Fruit fly (Drosophila melanogaster) whole organism, embryonic: ENCODE results near the gene CG32074.

Source experiments
- Adf1 ChIP-seq: fragments of 200-800 bp; sonication (Bioruptor generic); IDR thresholded peaks from 2 replicates; pipeline ENCODE4 v1.3.6; 2022; ENCODE audit warnings: missing biosample characterization, missing genetic modification characterization
- CG11093 ChIP-seq: fragments of 200-800 bp; sonication (Bioruptor generic); IDR thresholded peaks from 3 replicates; pipeline ENCODE4 v1.3.6; 2022; ENCODE audit warnings: missing biosample characterization, missing genetic modification characterization
- CG11696 ChIP-seq: fragments of 200-800 bp; sonication (Bioruptor generic); IDR thresholded peaks from 2 replicates; pipeline ENCODE4 v1.3.6; 2022; ENCODE audit warnings: missing biosample characterization, missing genetic modification characterization
- CG14965 ChIP-seq: fragments of 200-800 bp; sonication (Bioruptor generic); optimal IDR thresholded peaks from 2 replicates; lab custom pipeline; 2016; ENCODE audit warnings: missing biosample characterization, missing genetic modification characterization, borderline replicate concordance
- CG16863 ChIP-seq: fragments of 200-800 bp; sonication (Bioruptor generic); optimal IDR thresholded peaks from 3 replicates; lab custom pipeline; 2016; ENCODE audit warnings: missing biosample characterization, missing genetic modification characterization
- CG2116 ChIP-seq: fragments of 200-800 bp; sonication (Bioruptor generic); optimal IDR thresholded peaks from 3 replicates; lab custom pipeline; 2018; ENCODE audit warnings: missing biosample characterization, mild to moderate bottlenecking, missing genetic modification characterization
- CG2889 ChIP-seq: fragments of 200-800 bp; sonication (Bioruptor generic); IDR thresholded peaks from 3 replicates; pipeline ENCODE4 v1.3.6; 2022; ENCODE audit warnings: missing biosample characterization, missing genetic modification characterization
- CG32532 ChIP-seq: fragments of 200-800 bp; sonication (Bioruptor generic); IDR thresholded peaks from 2 replicates; pipeline ENCODE4 v1.3.6; 2022; ENCODE audit warnings: missing biosample characterization, missing genetic modification characterization
- CG33213 ChIP-seq: fragments of 200-800 bp; sonication (Bioruptor generic); optimal IDR thresholded peaks from 3 replicates; lab custom pipeline; 2016; ENCODE audit warnings: missing biosample characterization, missing genetic modification characterization
- CG34376 ChIP-seq: fragments of 200-800 bp; sonication (Bioruptor generic); optimal IDR thresholded peaks from 2 replicates; lab custom pipeline; 2018; ENCODE audit warnings: missing biosample characterization, mild to moderate bottlenecking, missing genetic modification characterization
- CG6175 ChIP-seq: fragments of 200-800 bp; sonication (Bioruptor generic); IDR thresholded peaks from 3 replicates; pipeline ENCODE4 v1.3.6; 2022; ENCODE audit warnings: missing biosample characterization, missing genetic modification characterization
- CG6791 ChIP-seq: fragments of 200-800 bp; sonication (Bioruptor generic); IDR thresholded peaks from 3 replicates; pipeline ENCODE4 v1.3.6; 2022; ENCODE audit warnings: missing biosample characterization, missing genetic modification characterization; ENCODE audit not compliant: partially characterized antibody
- CG7271 ChIP-seq: fragments of 200-800 bp; sonication (Bioruptor generic); optimal IDR thresholded peaks from 2 replicates; lab custom pipeline; 2018; ENCODE audit warnings: missing biosample characterization, mild to moderate bottlenecking, missing genetic modification characterization, moderate library complexity
- CG7839 ChIP-seq: fragments of 200-800 bp; sonication (Bioruptor generic); optimal IDR thresholded peaks from 3 replicates; lab custom pipeline; 2018; ENCODE audit warnings: missing biosample characterization, mild to moderate bottlenecking, missing genetic modification characterization, moderate library complexity
- CkIIα-i1 ChIP-seq: fragments of 200-800 bp; sonication (Bioruptor generic); IDR thresholded peaks from 2 replicates; pipeline ENCODE4 v1.3.6; 2022; ENCODE audit warnings: missing biosample characterization, missing genetic modification characterization
- Doc3 ChIP-seq: fragments of 200-800 bp; sonication (Bioruptor generic); IDR thresholded peaks from 3 replicates; pipeline ENCODE4 v1.3.6; 2022; ENCODE audit warnings: missing biosample characterization, missing genetic modification characterization; ENCODE audit not compliant: partially characterized antibody
- E2f1 ChIP-seq: fragments of 200-800 bp; sonication (Bioruptor generic); IDR thresholded peaks from 2 replicates; pipeline ENCODE4 v1.3.6; 2022; ENCODE audit warnings: missing biosample characterization, missing genetic modification characterization
- Elba2 ChIP-seq: fragments of 200-800 bp; sonication (Bioruptor generic); optimal IDR thresholded peaks from 3 replicates; lab custom pipeline; 2016; ENCODE audit warnings: missing biosample characterization, missing genetic modification characterization
- Ets97D ChIP-seq: fragments of 200-800 bp; sonication (Bioruptor generic); optimal IDR thresholded peaks from 3 replicates; lab custom pipeline; 2016; ENCODE audit warnings: missing biosample characterization, missing genetic modification characterization
- Hr78 ChIP-seq, 2 experiments: fragments of 200-800 bp in 1 of 2; fragments of >200 bp in 1 of 2; sonication (Bioruptor generic) in 1 of 2; optimal IDR thresholded peaks; 2 replicates each; lab custom pipeline; 2017 to 2019; ENCODE audit warnings: missing biosample characterization in 2 of 2, missing genetic modification characterization in 2 of 2, mild to moderate bottlenecking in 1 of 2, moderate library complexity in 1 of 2
- Max ChIP-seq: fragments of 200-800 bp; sonication (Bioruptor generic); optimal IDR thresholded peaks from 2 replicates; lab custom pipeline; 2016; ENCODE audit warnings: missing biosample characterization, mild to moderate bottlenecking, missing genetic modification characterization
- Mrtf ChIP-seq: fragments of 200-800 bp; sonication (Bioruptor generic); IDR thresholded peaks from 3 replicates; pipeline ENCODE4 v1.3.6; 2022; ENCODE audit warnings: missing biosample characterization, missing genetic modification characterization
- NC2β ChIP-seq: fragments of 200-800 bp; sonication (Bioruptor generic); optimal IDR thresholded peaks from 2 replicates; lab custom pipeline; 2016; ENCODE audit warnings: missing biosample characterization, missing genetic modification characterization
- Nf-YA ChIP-seq: fragments of 200-800 bp; sonication (Bioruptor generic); IDR thresholded peaks from 2 replicates; pipeline ENCODE4 v1.3.6; 2022; ENCODE audit warnings: missing biosample characterization, missing genetic modification characterization
- Pdp1 ChIP-seq, 2 experiments: fragments of 200-800 bp; sonication (Bioruptor generic); optimal IDR thresholded peaks; 3 replicates each; lab custom pipeline; 2016; ENCODE audit warnings: missing biosample characterization in 2 of 2, missing genetic modification characterization in 2 of 2, mild to moderate bottlenecking in 1 of 2, moderate library complexity in 1 of 2
- Rfx ChIP-seq: fragments of 200-800 bp; sonication (Bioruptor generic); IDR thresholded peaks from 2 replicates; pipeline ENCODE4 v1.3.6; 2022; ENCODE audit warnings: missing biosample characterization, missing genetic modification characterization
- Six4 ChIP-seq: fragments of 200-800 bp; sonication (Bioruptor generic); optimal IDR thresholded peaks from 2 replicates; lab custom pipeline; 2016; ENCODE audit warnings: missing biosample characterization, missing genetic modification characterization
- Sry-δ ChIP-seq: fragments of 200-800 bp; sonication (Bioruptor generic); optimal IDR thresholded peaks from 2 replicates; lab custom pipeline; 2016; ENCODE audit warnings: missing biosample characterization, missing genetic modification characterization
- amos ChIP-seq: fragments of 200-800 bp; sonication (Bioruptor generic); IDR thresholded peaks from 2 replicates; pipeline ENCODE4 v1.3.6; 2022; ENCODE audit warnings: missing biosample characterization, missing genetic modification characterization; ENCODE audit not compliant: partially characterized antibody
- ash1 ChIP-seq: fragments of 200-800 bp; sonication (Bioruptor generic); optimal IDR thresholded peaks from 2 replicates; lab custom pipeline; 2018; ENCODE audit warnings: missing biosample characterization, mild to moderate bottlenecking, missing genetic modification characterization
- cad ChIP-seq: fragments of >200 bp; optimal IDR thresholded peaks from 2 replicates; lab custom pipeline; 2017; ENCODE audit warnings: missing biosample characterization, missing genetic modification characterization
- cato ChIP-seq: fragments of 200-800 bp; sonication (Bioruptor generic); optimal IDR thresholded peaks from 2 replicates; lab custom pipeline; 2016; ENCODE audit warnings: missing biosample characterization, missing genetic modification characterization, borderline replicate concordance
- chn ChIP-seq: fragments of 200-800 bp; sonication (Bioruptor generic); optimal IDR thresholded peaks from 2 replicates; lab custom pipeline; 2016; ENCODE audit warnings: missing biosample characterization, missing genetic modification characterization
- ewg ChIP-seq: fragments of 200-800 bp; sonication (Bioruptor generic); optimal IDR thresholded peaks from 3 replicates; lab custom pipeline; 2017; ENCODE audit warnings: mild to moderate bottlenecking, missing biosample characterization, missing genetic modification reagents, missing genetic modification characterization
- eyg ChIP-seq: fragments of 200-800 bp; sonication (Bioruptor generic); optimal IDR thresholded peaks from 3 replicates; lab custom pipeline; 2016; ENCODE audit warnings: missing biosample characterization, missing genetic modification characterization
- gcm ChIP-seq: fragments of 200-800 bp; sonication (Bioruptor generic); optimal IDR thresholded peaks from 2 replicates; lab custom pipeline; 2019; ENCODE audit warnings: missing biosample characterization, mild to moderate bottlenecking, missing genetic modification characterization, moderate library complexity
- gcm2 ChIP-seq: fragments of 200-800 bp; sonication (Bioruptor generic); optimal IDR thresholded peaks from 2 replicates; lab custom pipeline; 2016; ENCODE audit warnings: missing biosample characterization, missing genetic modification characterization
- her ChIP-seq: fragments of 200-800 bp; sonication (Bioruptor generic); optimal IDR thresholded peaks from 2 replicates; lab custom pipeline; 2016; ENCODE audit warnings: missing biosample characterization, missing genetic modification characterization
- hth ChIP-seq: fragments of >200 bp; optimal IDR thresholded peaks from 2 replicates; lab custom pipeline; 2017; ENCODE audit warnings: inconsistent platforms
- kay ChIP-seq: fragments of 200-800 bp; sonication (Bioruptor generic); optimal IDR thresholded peaks from 2 replicates; lab custom pipeline; 2016; ENCODE audit warnings: missing biosample characterization, missing genetic modification characterization
- lmd ChIP-seq: fragments of 200-800 bp; sonication (Bioruptor generic); IDR thresholded peaks from 2 replicates; pipeline ENCODE4 v1.3.6; 2022; ENCODE audit warnings: missing biosample characterization, missing genetic modification characterization
- org-1 ChIP-seq: fragments of 200-800 bp; sonication (Bioruptor generic); optimal IDR thresholded peaks from 2 replicates; lab custom pipeline; 2017; ENCODE audit warnings: missing biosample characterization, missing genetic modification characterization
- sc ChIP-seq, 3 experiments: fragments of >200 bp in 2 of 3; fragments of 200-800 bp in 1 of 3; sonication (Bioruptor generic) in 1 of 3; optimal IDR thresholded peaks; 2 replicates in 2 of 3; 3 replicates in 1 of 3; lab custom pipeline; 2017; ENCODE audit warnings: mild to moderate bottlenecking in 1 of 3, missing biosample characterization in 1 of 3, missing genetic modification characterization in 1 of 3, missing genetic modification reagents in 1 of 3
- slou ChIP-seq: fragments of 200-800 bp; sonication (Bioruptor generic); optimal IDR thresholded peaks from 3 replicates; lab custom pipeline; 2016; ENCODE audit warnings: missing biosample characterization, missing genetic modification characterization
- sna ChIP-seq: fragments of 200-800 bp; sonication (Bioruptor generic); IDR thresholded peaks from 2 replicates; pipeline ENCODE4 v1.3.6; 2022; ENCODE audit warnings: missing biosample characterization, missing genetic modification characterization; ENCODE audit not compliant: partially characterized antibody
- sug ChIP-seq: fragments of 200-800 bp; optimal IDR thresholded peaks from 2 replicates; lab custom pipeline; 2019; ENCODE audit warnings: missing biosample characterization, mild to moderate bottlenecking, missing genetic modification characterization, moderate library complexity
- vfl ChIP-seq: fragments of 200-800 bp; sonication (Bioruptor generic); optimal IDR thresholded peaks from 2 replicates; lab custom pipeline; 2016; ENCODE audit warnings: missing biosample characterization, missing genetic modification characterization
- vnd ChIP-seq: fragments of 200-800 bp; sonication (Bioruptor generic); IDR thresholded peaks from 3 replicates; pipeline ENCODE4 v1.3.6; 2022; ENCODE audit warnings: missing biosample characterization, missing genetic modification characterization; ENCODE audit not compliant: partially characterized antibody

Gene CG32074

DNA sequence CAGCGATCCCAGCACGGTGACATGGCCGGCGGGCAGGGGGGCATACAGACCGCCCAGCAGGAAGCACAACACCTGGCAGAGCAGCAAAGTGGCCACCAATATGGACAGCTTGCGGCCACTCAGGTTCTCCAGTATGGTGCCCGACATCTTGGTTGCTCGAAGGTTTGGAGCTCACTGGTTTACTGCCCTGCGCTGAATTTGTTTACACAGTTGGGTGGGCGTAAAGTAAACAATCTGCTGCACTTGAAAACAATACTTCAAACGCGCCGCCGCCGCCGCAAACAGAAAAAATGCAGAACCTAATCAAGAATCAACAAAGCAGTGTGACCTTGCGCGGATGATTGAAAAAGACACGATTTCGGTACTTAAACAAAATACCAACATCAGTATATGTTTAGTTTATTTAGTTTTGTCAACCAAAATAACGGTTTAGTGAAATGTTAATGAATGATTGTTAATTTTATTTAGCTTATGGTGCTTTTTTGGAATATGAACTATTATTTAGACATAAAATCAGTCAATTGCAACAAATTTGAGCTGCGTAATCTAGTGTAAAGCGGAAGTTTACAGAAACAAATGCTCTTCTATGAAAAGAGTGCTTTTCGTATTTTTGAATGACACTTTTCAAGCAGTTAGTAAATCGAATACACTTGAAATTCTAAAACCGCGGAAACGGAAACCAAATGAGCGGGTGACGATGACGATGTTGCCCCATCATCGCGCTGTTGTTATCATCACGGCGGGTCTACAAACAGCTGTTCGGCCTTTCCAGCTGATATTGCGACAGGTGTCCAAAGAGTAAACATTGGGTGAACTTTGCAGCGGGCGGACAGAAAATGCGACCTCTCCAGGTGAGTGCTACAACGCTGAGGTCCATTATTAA, 37.4 kb upstream of the CG32074 start, which contains the start of the genes wls and Adck5 (continued):
- TF ChIP-seq CG7839 (tag; lab: Kevin White, UChicago) (no peak), eyg (peak; percentile 40), CG14965 (GFP tag; lab: Kevin White, UChicago) (no peak), Hr78 (GFP tag; optimal IDR thresholded peaks at IDR 0.05; lab: Kevin White, UChicago) (peak in 1 of 2 experiments; percentile 78), CG2889 (GFP tag; lab: Robert Waterston, UW) (no peak), kay (GFP tag; lab: Kevin White, UChicago) (peak; percentile 10), cato (GFP tag; lab: Kevin White, UChicago) (no peak), CG6791 (GFP tag; lab: Robert Waterston, UW) (0 out of 3 replicates have a peak, but pooled peaks have one; percentile 20), CkIIα-i1 (GFP tag; lab: Robert Waterston, UW) (no peak), sug (tag; lab: Kevin White, UChicago) (no peak), Elba2 (GFP tag; lab: Kevin White, UChicago) (no peak), chn (GFP tag; lab: Kevin White, UChicago) (no peak), hth (lab: Kevin White, UChicago) (no peak), CG16863 (GFP tag; lab: Kevin White, UChicago) (no peak), Doc3 (GFP tag; lab: Robert Waterston, UW) (no peak), slou (GFP tag; lab: Kevin White, UChicago) (peak; percentile 18), CG32532 (0 out of 2 replicates have a peak, but pooled peaks have one; percentile 32), sna (GFP tag; lab: Robert Waterston, UW) (peak; percentile 31; the same call in 1 of the 2 replicates), E2f1 (GFP tag; lab: Robert Waterston, UW) (no peak), Max (GFP tag; lab: Kevin White, UChicago) (no peak), her (GFP tag; lab: Kevin White, UChicago) (peak; percentile 46), Pdp1 (GFP tag; optimal IDR thresholded peaks at IDR 0.05; lab: Kevin White, UChicago) (peak; percentile 10 to 52), gcm2 (peak; percentile 3), ewg (GFP tag; lab: Kevin White, UChicago) (peak; percentile 12), Nf-YA (GFP tag; lab: Robert Waterston, UW) (peak; percentile 38; the same call in 1 of the 2 replicates), vfl (peak; percentile 3), CG11093 (GFP tag; lab: Robert Waterston, UW) (no peak), Six4 (GFP tag; lab: Kevin White, UChicago) (no peak), Rfx (peak; percentile 70), amos (GFP tag; lab: Robert Waterston, UW) (no peak), vnd (GFP tag; lab: Robert Waterston, UW) (no peak), ash1 (GFP tag; lab: Kevin White, UChicago) (no peak), Ets97D (peak; percentile 98), cad (no peak), org-1 (GFP tag; lab: Kevin White, UChicago) (peak; percentile 25), CG11696 (GFP tag; lab: Robert Waterston, UW) (no peak), NC2β (GFP tag; lab: Kevin White, UChicago) (peak; percentile 26), CG7271 (tag; lab: Kevin White, UChicago) (peak; percentile 50), CG6175 (GFP tag; lab: Robert Waterston, UW) (no peak), lmd (GFP tag; lab: Robert Waterston, UW) (no peak), Mrtf (GFP tag; lab: Robert Waterston, UW) (no peak), CG33213 (peak; percentile 15), CG2116 (GFP tag; lab: Kevin White, UChicago) (peak; percentile 67), Adf1 (GFP tag; lab: Robert Waterston, UW) (peak; percentile 11; the same call in 1 of the 2 replicates), Sry-δ (GFP tag; lab: Kevin White, UChicago) (peak; percentile 25), CG34376 (GFP tag; lab: Kevin White, UChicago) (peak; percentile 59), gcm (peak; percentile 26), sc (optimal IDR thresholded peaks at IDR 0.05; lab: Kevin White, UChicago) (no peak), sc (GFP tag; optimal IDR thresholded peaks at IDR 0.05; lab: Kevin White, UChicago) (peak; percentile 36)
